Fruit fly (Drosophila melanogaster) whole organism, wandering third instar larva: Measurements from ENCODE around the gene Wnk.

Source experiments
- OdsH ChIP-seq: fragments of 200-800 bp; sonication (Bioruptor generic); optimal IDR thresholded peaks from 2 replicates; lab custom pipeline; 2016; ENCODE audit warnings: missing biosample characterization, mild to moderate bottlenecking, missing genetic modification characterization
- h ChIP-seq: fragments of 200-800 bp; sonication (Bioruptor generic); optimal IDR thresholded peaks from 3 replicates; lab custom pipeline; 2016; ENCODE audit warnings: missing biosample characterization, mild to moderate bottlenecking, missing genetic modification characterization
- tai ChIP-seq: sonication (Bioruptor generic); optimal IDR thresholded peaks from 2 replicates; lab custom pipeline; 2016; ENCODE audit warnings: missing biosample characterization, missing genetic modification characterization

DNA sequence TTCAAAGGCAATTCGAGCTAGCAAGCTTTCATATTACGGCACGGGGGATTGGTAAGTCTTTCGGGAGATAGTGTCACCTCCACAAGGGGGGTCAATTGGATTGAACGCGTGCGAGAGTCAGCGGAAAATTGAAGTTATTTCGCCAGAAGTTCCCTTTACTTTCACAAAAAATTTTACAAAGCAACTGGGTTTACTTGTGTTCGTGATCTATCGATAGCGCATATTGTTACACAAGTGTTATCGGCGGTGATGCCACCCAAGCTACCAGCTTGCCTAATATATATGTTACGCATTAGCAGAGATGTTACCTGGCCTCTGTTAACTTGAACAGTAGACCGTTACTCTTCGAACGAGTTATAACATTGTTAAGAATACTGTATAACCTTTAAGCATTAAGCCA lies at the start of gene Wnk:
- TF ChIP-seq tai: no peak
- no peak for TF ChIP-seq OdsH (GFP tag; lab: Kevin White, UChicago)
- no peak for TF ChIP-seq h
